Fruit fly (Drosophila melanogaster) whole organism, pupa: ENCODE measurements around the gene CG9338.

Experiments used
- CG10348 ChIP-seq: fragments of 200-800 bp; sonication (Bioruptor generic); IDR thresholded peaks from 2 replicates; pipeline ENCODE4 v1.3.6; 2022; ENCODE audit warnings: missing biosample characterization, missing genetic modification characterization
- CG14655 ChIP-seq: fragments of 200-800 bp; sonication (Bioruptor generic); optimal IDR thresholded peaks from 3 replicates; lab custom pipeline; 2017; ENCODE audit warnings: mild to moderate bottlenecking, missing biosample characterization, missing genetic modification reagents, missing genetic modification characterization
- CG15710 ChIP-seq: fragments of 200-800 bp; sonication (Bioruptor generic); optimal IDR thresholded peaks from 2 replicates; lab custom pipeline; 2018; ENCODE audit warnings: missing biosample characterization, mild to moderate bottlenecking, missing genetic modification characterization, moderate library complexity
- CG17806 ChIP-seq: fragments of 200-800 bp; sonication (Bioruptor generic); optimal IDR thresholded peaks from 2 replicates; lab custom pipeline; 2018; ENCODE audit warnings: missing biosample characterization, mild to moderate bottlenecking, missing genetic modification characterization, moderate library complexity
- Ets98B ChIP-seq: fragments of 200-800 bp; sonication (Bioruptor generic); IDR thresholded peaks from 2 replicates; pipeline ENCODE4 v1.3.6; 2022; ENCODE audit warnings: missing biosample characterization, missing genetic modification characterization
- Pif1B ChIP-seq: fragments of 200-800 bp; sonication (Bioruptor generic); optimal IDR thresholded peaks from 3 replicates; lab custom pipeline; 2016; ENCODE audit warnings: missing biosample characterization, missing genetic modification characterization
- fd96Ca ChIP-seq: fragments of 200-800 bp; sonication (Bioruptor generic); IDR thresholded peaks from 3 replicates; pipeline ENCODE4 v1.3.6; 2022; ENCODE audit warnings: missing biosample characterization, missing genetic modification characterization

DNA sequence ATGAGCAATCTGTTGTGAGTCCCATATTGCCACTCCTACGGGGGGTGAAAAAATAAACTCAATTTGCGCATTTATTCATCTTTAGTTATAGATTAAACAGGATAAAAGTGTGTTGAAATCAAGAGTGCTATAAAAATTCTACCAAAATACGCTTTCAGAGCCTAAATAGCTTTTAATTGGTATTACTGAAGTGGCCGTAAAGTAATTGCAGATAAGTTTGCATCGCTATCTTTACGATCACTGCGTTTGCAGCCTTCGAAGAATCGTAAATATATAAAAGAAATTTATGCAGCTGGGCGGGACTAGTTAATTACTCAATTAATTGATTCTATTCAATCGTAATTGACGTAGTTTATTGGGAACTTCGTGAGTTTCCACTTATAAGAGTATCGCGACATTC is 22.3 kb downstream of the CG9338 start:
- TF ChIP-seq CG15710 (tag; lab: Kevin White, UChicago) (no peak), fd96Ca (GFP tag; lab: Robert Waterston, UW) (no peak), CG17806 (tag; lab: Kevin White, UChicago) (no peak), CG14655 (GFP tag; lab: Kevin White, UChicago) (no peak), Pif1B (no peak), Ets98B (no peak), CG10348 (GFP tag; lab: Robert Waterston, UW) (no peak)
